Fruit fly (Drosophila melanogaster) whole organism, prepupa: ENCODE data around the gene Nup58.

Experiments used
- Blimp-1 ChIP-seq: fragments of 200-800 bp; sonication (Bioruptor generic); optimal IDR thresholded peaks from 3 replicates; lab custom pipeline; 2017; ENCODE audit warnings: missing biosample characterization, missing genetic modification characterization, mild to moderate bottlenecking, moderate library complexity, missing genetic modification reagents
- CG10631 ChIP-seq: fragments of 200-800 bp; sonication (Bioruptor generic); optimal IDR thresholded peaks from 2 replicates; lab custom pipeline; 2016; ENCODE audit warnings: missing biosample characterization, missing genetic modification characterization
- CG11294 ChIP-seq: fragments of 200-800 bp; sonication (Bioruptor generic); IDR thresholded peaks from 2 replicates; pipeline ENCODE4 v1.3.6; 2022; ENCODE audit warnings: missing biosample characterization, missing genetic modification characterization
- CG11762 ChIP-seq: fragments of 200-800 bp; sonication (Bioruptor generic); optimal IDR thresholded peaks from 3 replicates; lab custom pipeline; 2016; ENCODE audit warnings: missing biosample characterization, missing genetic modification characterization; ENCODE audit not compliant: insufficient read depth
- CG11902 ChIP-seq: fragments of 200-800 bp; sonication (Bioruptor generic); optimal IDR thresholded peaks from 3 replicates; lab custom pipeline; 2016; ENCODE audit warnings: missing biosample characterization, missing genetic modification characterization
- CG15336 ChIP-seq: fragments of 200-800 bp; sonication (Bioruptor generic); IDR thresholded peaks from 2 replicates; pipeline ENCODE4 v1.3.6; 2022; ENCODE audit warnings: missing biosample characterization, missing genetic modification characterization
- CG1621 ChIP-seq: fragments of 200-800 bp; sonication (Bioruptor generic); optimal IDR thresholded peaks from 3 replicates; lab custom pipeline; 2018; ENCODE audit warnings: missing biosample characterization, mild to moderate bottlenecking, missing genetic modification characterization
- CG16779 ChIP-seq: fragments of 200-800 bp; sonication (Bioruptor generic); optimal IDR thresholded peaks from 3 replicates; lab custom pipeline; 2017; ENCODE audit warnings: missing biosample characterization, mild to moderate bottlenecking, missing genetic modification characterization
- CG3032 ChIP-seq: fragments of 200-800 bp; optimal IDR thresholded peaks from 2 replicates; lab custom pipeline; 2019; ENCODE audit warnings: missing biosample characterization, mild to moderate bottlenecking, missing genetic modification characterization, moderate library complexity
- CG32006 ChIP-seq: fragments of 200-800 bp; sonication (Bioruptor generic); optimal IDR thresholded peaks from 3 replicates; lab custom pipeline; 2017; ENCODE audit warnings: missing biosample characterization, mild to moderate bottlenecking, missing genetic modification characterization
- CG34406 ChIP-seq: fragments of 200-800 bp; sonication (Bioruptor generic); optimal IDR thresholded peaks from 3 replicates; lab custom pipeline; 2016; ENCODE audit warnings: missing biosample characterization, missing genetic modification characterization
- CG3919 ChIP-seq: fragments of 200-800 bp; sonication (Bioruptor generic); optimal IDR thresholded peaks from 3 replicates; lab custom pipeline; 2016; ENCODE audit warnings: missing biosample characterization, missing genetic modification characterization
- CG6163 ChIP-seq: fragments of 200-800 bp; sonication (Bioruptor generic); IDR thresholded peaks from 3 replicates; pipeline ENCODE4 v1.3.6; 2022; ENCODE audit warnings: missing biosample characterization, missing genetic modification characterization
- CG6792 ChIP-seq: fragments of 200-800 bp; sonication (Bioruptor generic); optimal IDR thresholded peaks from 3 replicates; lab custom pipeline; 2016; ENCODE audit warnings: missing biosample characterization, missing genetic modification characterization
- CG6808 ChIP-seq: fragments of 200-800 bp; sonication (Bioruptor generic); optimal IDR thresholded peaks from 3 replicates; lab custom pipeline; 2017; ENCODE audit warnings: missing biosample characterization, missing genetic modification characterization, mild to moderate bottlenecking, moderate library complexity, missing genetic modification reagents
- CG6854 ChIP-seq: fragments of 200-800 bp; sonication (Bioruptor generic); optimal IDR thresholded peaks from 2 replicates; lab custom pipeline; 2017; ENCODE audit warnings: missing biosample characterization, mild to moderate bottlenecking, missing genetic modification characterization
- CG7368 ChIP-seq: fragments of 200-800 bp; sonication (Bioruptor generic); optimal IDR thresholded peaks from 3 replicates; lab custom pipeline; 2016; ENCODE audit warnings: missing biosample characterization, missing genetic modification characterization
- CG8119 ChIP-seq: fragments of 200-800 bp; sonication (Bioruptor generic); IDR thresholded peaks from 3 replicates; pipeline ENCODE4 v1.3.6; 2022; ENCODE audit warnings: missing biosample characterization, missing genetic modification characterization
- CG8319 ChIP-seq: fragments of 200-800 bp; sonication (Bioruptor generic); optimal IDR thresholded peaks from 3 replicates; lab custom pipeline; 2016; ENCODE audit warnings: missing biosample characterization, missing genetic modification characterization
- CG8632 ChIP-seq: fragments of 200-800 bp; sonication (Bioruptor generic); optimal IDR thresholded peaks from 3 replicates; lab custom pipeline; 2016; ENCODE audit warnings: missing biosample characterization, missing genetic modification characterization
- CG9139 ChIP-seq: fragments of 200-800 bp; sonication (Bioruptor generic); optimal IDR thresholded peaks from 3 replicates; lab custom pipeline; 2017; ENCODE audit warnings: missing biosample characterization, mild to moderate bottlenecking, missing genetic modification characterization
- Eip75B ChIP-seq: fragments of 200-800 bp; sonication (Bioruptor generic); optimal IDR thresholded peaks from 3 replicates; lab custom pipeline; 2016; ENCODE audit warnings: missing biosample characterization, missing genetic modification characterization
- Eip78C ChIP-seq: fragments of 200-800 bp; sonication (Bioruptor generic); peaks from one replicate; lab custom pipeline; 2016; ENCODE audit warnings: missing biosample characterization, missing genetic modification characterization
- Ets21C ChIP-seq: fragments of 200-800 bp; sonication (Bioruptor generic); optimal IDR thresholded peaks from 3 replicates; lab custom pipeline; 2016; ENCODE audit warnings: missing biosample characterization, missing genetic modification characterization
- Ets96B ChIP-seq: fragments of 200-800 bp; optimal IDR thresholded peaks from 2 replicates; lab custom pipeline; 2019; ENCODE audit warnings: missing biosample characterization, mild to moderate bottlenecking, missing genetic modification characterization, moderate library complexity
- Gug ChIP-seq: fragments of 200-800 bp; sonication (Bioruptor generic); IDR thresholded peaks from 2 replicates; pipeline ENCODE4 v1.3.6; 2022; ENCODE audit warnings: missing biosample characterization, missing genetic modification characterization
- Hr38 ChIP-seq: sonication (Bioruptor generic); optimal IDR thresholded peaks from 2 replicates; lab custom pipeline; 2016; ENCODE audit warnings: missing biosample characterization, missing genetic modification characterization
- Hr39 ChIP-seq: fragments of 200-800 bp; sonication (Bioruptor generic); optimal IDR thresholded peaks from 2 replicates; lab custom pipeline; 2016; ENCODE audit warnings: missing biosample characterization, missing genetic modification characterization
- Hr4 ChIP-seq: fragments of 200-800 bp; sonication (Bioruptor generic); optimal IDR thresholded peaks from 3 replicates; lab custom pipeline; 2016; ENCODE audit warnings: missing biosample characterization, missing genetic modification characterization
- Met ChIP-seq: fragments of 200-800 bp; sonication (Bioruptor generic); optimal IDR thresholded peaks from 3 replicates; lab custom pipeline; 2016; ENCODE audit warnings: missing biosample characterization, missing genetic modification characterization
- OdsH ChIP-seq: fragments of 200-800 bp; sonication (Bioruptor generic); optimal IDR thresholded peaks from 3 replicates; lab custom pipeline; 2016; ENCODE audit warnings: missing biosample characterization, missing genetic modification characterization
- Smox ChIP-seq: fragments of 200-800 bp; sonication (Bioruptor generic); optimal IDR thresholded peaks from 3 replicates; lab custom pipeline; 2016; ENCODE audit warnings: missing biosample characterization, missing genetic modification characterization
- Sox102F ChIP-seq: fragments of 200-800 bp; sonication (Bioruptor generic); optimal IDR thresholded peaks from 2 replicates; lab custom pipeline; 2016; ENCODE audit warnings: missing biosample characterization, mild to moderate bottlenecking, missing genetic modification characterization
- Sox14 ChIP-seq: fragments of 200-800 bp; sonication (Bioruptor generic); optimal IDR thresholded peaks from 3 replicates; lab custom pipeline; 2016; ENCODE audit warnings: missing biosample characterization, missing genetic modification characterization
- Sox15 ChIP-seq: fragments of 200-800 bp; sonication (Bioruptor generic); optimal IDR thresholded peaks from 3 replicates; lab custom pipeline; 2016; ENCODE audit warnings: missing biosample characterization, missing genetic modification characterization
- achi ChIP-seq: fragments of 200-800 bp; sonication (Bioruptor generic); optimal IDR thresholded peaks from 3 replicates; lab custom pipeline; 2016; ENCODE audit warnings: missing biosample characterization, missing genetic modification characterization
- dsx ChIP-seq: fragments of 200-800 bp; optimal IDR thresholded peaks from 3 replicates; lab custom pipeline; 2019; ENCODE audit warnings: missing biosample characterization, mild to moderate bottlenecking, missing genetic modification characterization, moderate library complexity; ENCODE audit not compliant: poor library complexity, severe bottlenecking
- fd59A ChIP-seq: fragments of 200-800 bp; sonication (Bioruptor generic); optimal IDR thresholded peaks from 2 replicates; lab custom pipeline; 2017; ENCODE audit warnings: missing biosample characterization, mild to moderate bottlenecking, missing genetic modification characterization, missing genetic modification reagents
- fd85E ChIP-seq: fragments of 200-800 bp; sonication (Bioruptor generic); optimal IDR thresholded peaks from 3 replicates; lab custom pipeline; 2016; ENCODE audit warnings: missing biosample characterization, missing genetic modification characterization
- fkh ChIP-seq: fragments of 200-800 bp; sonication (Bioruptor generic); optimal IDR thresholded peaks from 3 replicates; lab custom pipeline; 2017; ENCODE audit warnings: missing biosample characterization, mild to moderate bottlenecking, missing genetic modification characterization, moderate library complexity
- lz ChIP-seq: fragments of 200-800 bp; sonication (Bioruptor generic); optimal IDR thresholded peaks from 3 replicates; lab custom pipeline; 2016; ENCODE audit warnings: missing biosample characterization, missing genetic modification characterization
- pdm3 ChIP-seq: fragments of 200-800 bp; sonication (Bioruptor generic); optimal IDR thresholded peaks from 3 replicates; lab custom pipeline; 2016; ENCODE audit warnings: missing biosample characterization, missing genetic modification characterization
- spab ChIP-seq: fragments of 200-800 bp; sonication (Bioruptor generic); optimal IDR thresholded peaks from 2 replicates; lab custom pipeline; 2017; ENCODE audit warnings: missing biosample characterization, mild to moderate bottlenecking, missing genetic modification characterization, missing genetic modification reagents
- ss ChIP-seq, 2 experiments: fragments of 200-800 bp; sonication (Bioruptor generic); optimal IDR thresholded peaks; 2 replicates in 1 of 2; 3 replicates in 1 of 2; lab custom pipeline; 2017 to 2018; ENCODE audit warnings: mild to moderate bottlenecking in 2 of 2, missing biosample characterization in 2 of 2, missing genetic modification characterization in 2 of 2, moderate library complexity in 1 of 2
- topi ChIP-seq: fragments of 200-800 bp; sonication (Bioruptor generic); optimal IDR thresholded peaks from 3 replicates; lab custom pipeline; 2016; ENCODE audit warnings: missing biosample characterization, missing genetic modification characterization
- vri ChIP-seq: fragments of 200-800 bp; sonication (Bioruptor generic); optimal IDR thresholded peaks from 3 replicates; lab custom pipeline; 2016; ENCODE audit warnings: missing biosample characterization, mild to moderate bottlenecking, missing genetic modification characterization

Gene Nup58

DNA sequence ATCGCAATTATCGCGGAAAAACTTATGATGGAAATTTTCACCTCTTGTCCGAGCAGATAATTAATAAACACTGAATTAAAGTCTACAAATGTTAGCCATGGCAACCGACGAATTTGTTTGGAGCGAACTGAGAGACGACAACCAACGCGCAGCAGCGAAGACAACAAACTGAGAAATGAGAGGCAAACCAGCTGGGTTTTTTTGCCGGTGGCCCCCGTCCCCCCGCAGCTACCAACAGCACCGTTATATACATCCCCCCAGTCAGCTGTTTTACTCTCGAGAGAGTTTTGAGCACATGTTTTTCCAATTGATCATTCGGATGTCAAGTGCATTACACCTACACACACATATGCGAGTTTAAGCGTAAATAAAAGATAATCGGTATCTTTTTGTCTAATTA, 3.8 kb upstream of the Nup58 start (continued):
- TF ChIP-seq CG15336 (GFP tag; lab: Robert Waterston, UW) (no peak; the same call in 1 of the 2 replicates), Eip75B (GFP tag; lab: Kevin White, UChicago) (no peak), Sox14 (GFP tag; lab: Kevin White, UChicago) (no peak), CG6163 (GFP tag; lab: Robert Waterston, UW) (peak; percentile 56; the same call in 2 of the 3 replicates), OdsH (GFP tag; lab: Kevin White, UChicago) (no peak), Sox15 (no peak), dsx (GFP tag; lab: Kevin White, UChicago) (no peak), CG34406 (GFP tag; lab: Kevin White, UChicago) (no peak), CG11902 (GFP tag; lab: Kevin White, UChicago) (no peak), lz (GFP tag; lab: Kevin White, UChicago) (no peak), CG6854 (GFP tag; lab: Kevin White, UChicago) (peak; percentile 22), CG6792 (GFP tag; lab: Kevin White, UChicago) (no peak), CG16779 (tag; lab: Kevin White, UChicago) (peak; percentile 23), Blimp-1 (no peak), Hr4 (no peak), Sox102F (GFP tag; lab: Kevin White, UChicago) (peak; percentile 16), fkh (GFP tag; lab: Kevin White, UChicago) (no peak), Smox (GFP tag; lab: Kevin White, UChicago) (no peak), Eip78C (GFP tag; lab: Kevin White, UChicago) (peak; percentile 72), Ets21C (GFP tag; lab: Kevin White, UChicago) (no peak), CG3032 (tag; lab: Kevin White, UChicago) (no peak), CG8119 (GFP tag; lab: Robert Waterston, UW) (0 out of 3 replicates have a peak, but pooled peaks have one; percentile 12), CG6808 (GFP tag; lab: Kevin White, UChicago) (no peak), CG8319 (no peak), fd85E (no peak), spab (no peak), Ets96B (no peak), CG10631 (no peak), topi (no peak), Hr39 (GFP tag; lab: Kevin White, UChicago) (no peak), fd59A (GFP tag; lab: Kevin White, UChicago) (no peak), pdm3 (GFP tag; lab: Kevin White, UChicago) (no peak), CG3919 (peak; percentile 29), CG7368 (no peak), Gug (GFP tag; lab: Robert Waterston, UW) (no peak), achi (GFP tag; lab: Kevin White, UChicago) (peak; percentile 0), vri (no peak)

DNA sequence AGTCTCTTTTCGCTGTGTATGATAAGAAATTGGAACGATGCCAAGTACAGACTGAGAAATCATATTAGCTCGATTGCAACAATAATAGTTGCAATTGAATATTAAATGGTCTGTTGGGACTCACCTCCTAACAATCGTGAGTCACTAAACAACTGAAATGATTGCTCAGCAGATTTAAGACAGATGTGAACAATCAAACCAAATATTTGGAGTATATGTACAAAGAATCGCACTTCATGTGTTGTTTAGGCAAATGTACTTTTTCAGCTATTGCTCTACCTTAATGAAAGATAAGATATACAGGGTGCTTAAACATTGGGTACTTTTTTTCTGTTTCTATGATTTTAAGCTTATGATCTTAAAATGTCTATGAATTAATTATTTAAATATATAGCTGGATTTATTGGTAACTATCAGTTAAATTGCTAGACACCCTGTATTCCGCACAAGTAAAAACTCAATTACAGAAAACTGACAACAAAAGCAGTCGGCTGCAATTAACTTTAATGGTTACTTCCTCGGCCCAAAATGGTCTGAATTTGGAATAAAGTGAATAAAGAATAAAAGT, 3.2 kb upstream of the Nup58 start:
- TF ChIP-seq CG15336 (GFP tag; lab: Robert Waterston, UW), result peak; percentile 95
- peak; percentile 59 for TF ChIP-seq CG1621 (tag; lab: Kevin White, UChicago)
- peak; percentile 35 for TF ChIP-seq Hr39 (GFP tag; lab: Kevin White, UChicago)
- peak; percentile 78 for TF ChIP-seq CG11294 (GFP tag; lab: Robert Waterston, UW)
- peak; percentile 49 for TF ChIP-seq CG11902 (GFP tag; lab: Kevin White, UChicago)
- peak; percentile 72 for TF ChIP-seq Ets96B
- TF ChIP-seq ss (GFP tag; optimal IDR thresholded peaks at IDR 0.05; lab: Kevin White, UChicago), result peak; percentile 40 to 66
- TF ChIP-seq spab, result peak; percentile 54
- peak; percentile 76 for TF ChIP-seq achi (GFP tag; lab: Kevin White, UChicago)
- TF ChIP-seq topi, result peak; percentile 77
- no peak for TF ChIP-seq Hr38 (GFP tag; lab: Kevin White, UChicago)
- peak; percentile 77 for TF ChIP-seq pdm3 (GFP tag; lab: Kevin White, UChicago)
- TF ChIP-seq dsx (GFP tag; lab: Kevin White, UChicago), result peak; percentile 55
- peak; percentile 79 for TF ChIP-seq Met
- peak; percentile 50 for TF ChIP-seq CG16779 (tag; lab: Kevin White, UChicago)
- TF ChIP-seq Smox (GFP tag; lab: Kevin White, UChicago), result peak; percentile 77
- TF ChIP-seq CG11762 (GFP tag; lab: Kevin White, UChicago), result peak; percentile 55
- peak; percentile 74 for TF ChIP-seq CG3032 (tag; lab: Kevin White, UChicago)
- peak; percentile 70 for TF ChIP-seq CG7368
- TF ChIP-seq OdsH (GFP tag; lab: Kevin White, UChicago), result peak; percentile 80
- TF ChIP-seq CG10631, result peak; percentile 80
- no peak for TF ChIP-seq CG6854 (GFP tag; lab: Kevin White, UChicago)
- peak; percentile 47 for TF ChIP-seq CG9139 (GFP tag; lab: Kevin White, UChicago)
- peak; percentile 36 for TF ChIP-seq fd85E
- TF ChIP-seq Ets21C (GFP tag; lab: Kevin White, UChicago), result peak; percentile 46
- peak; percentile 46 for TF ChIP-seq fd59A (GFP tag; lab: Kevin White, UChicago)
- peak; percentile 83 for TF ChIP-seq CG8632 (GFP tag; lab: Kevin White, UChicago)
- TF ChIP-seq CG6163 (GFP tag; lab: Robert Waterston, UW), result peak; percentile 94
- TF ChIP-seq CG32006, result peak; percentile 82
- peak; percentile 73 for TF ChIP-seq CG6792 (GFP tag; lab: Kevin White, UChicago)
- peak; percentile 59 for TF ChIP-seq Sox14 (GFP tag; lab: Kevin White, UChicago)
